Fruit fly (Drosophila melanogaster) whole organism: ENCODE data around the gene CG6567.

Experiments used
- CG8478 ChIP-seq: fragments of >200 bp; optimal IDR thresholded peaks from 2 replicates; lab custom pipeline; 2018; ENCODE audit warnings: inconsistent platforms
- Dll ChIP-seq: fragments of >200 bp; optimal IDR thresholded peaks from 2 replicates; lab custom pipeline; 2017
- EcR ChIP-seq, 2 experiments: fragments of >200 bp; optimal IDR thresholded peaks; 2 replicates each; lab custom pipeline; 2017; ENCODE audit warnings: missing biosample characterization in 2 of 2, missing genetic modification characterization in 2 of 2, missing genetic modification reagents in 2 of 2
- pan ChIP-seq: fragments of >200 bp; optimal IDR thresholded peaks from 2 replicates; lab custom pipeline; 2017
- psq ChIP-seq: fragments of >200 bp; optimal IDR thresholded peaks from 2 replicates; lab custom pipeline; 2017
- usp ChIP-seq: fragments of >200 bp; optimal IDR thresholded peaks from 2 replicates; lab custom pipeline; 2017; ENCODE audit warnings: missing biosample characterization, missing genetic modification characterization, mixed read lengths

The CG6567 gene

DNA sequence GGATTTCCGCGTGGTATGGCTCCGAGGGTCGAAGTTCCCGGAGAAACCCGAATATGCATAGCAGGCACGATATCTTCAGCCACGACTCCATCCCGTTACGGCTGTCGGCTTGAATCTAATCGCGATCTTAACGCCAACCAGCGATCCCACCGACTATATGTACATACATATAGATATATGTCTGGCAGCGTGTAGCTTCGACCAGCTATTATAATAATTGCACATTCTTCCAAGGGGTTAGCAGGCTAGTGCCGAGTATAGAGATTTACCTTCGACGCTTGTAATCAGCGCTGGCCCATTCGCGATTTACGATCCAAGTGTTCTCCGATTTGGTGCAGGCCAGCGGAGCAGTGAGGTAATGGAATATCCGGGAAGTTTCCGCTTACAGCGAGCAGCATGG, 5.5 kb upstream of the CG6567 start, which contains the start of gene CG14694:
TSS of gene CG14694 (minus strand) at position 101 of the 400 bp plus-strand sequence.
- TF ChIP-seq psq (lab: Kevin White, UChicago) (no peak), pan (lab: Kevin White, UChicago) (no peak), CG8478 (lab: Kevin White, UChicago) (no peak), usp (GFP tag; lab: Kevin White, UChicago) (no peak), Dll (lab: Kevin White, UChicago) (no peak), EcR (GFP tag; optimal IDR thresholded peaks at IDR 0.05; lab: Kevin White, UChicago) (no peak)

DNA sequence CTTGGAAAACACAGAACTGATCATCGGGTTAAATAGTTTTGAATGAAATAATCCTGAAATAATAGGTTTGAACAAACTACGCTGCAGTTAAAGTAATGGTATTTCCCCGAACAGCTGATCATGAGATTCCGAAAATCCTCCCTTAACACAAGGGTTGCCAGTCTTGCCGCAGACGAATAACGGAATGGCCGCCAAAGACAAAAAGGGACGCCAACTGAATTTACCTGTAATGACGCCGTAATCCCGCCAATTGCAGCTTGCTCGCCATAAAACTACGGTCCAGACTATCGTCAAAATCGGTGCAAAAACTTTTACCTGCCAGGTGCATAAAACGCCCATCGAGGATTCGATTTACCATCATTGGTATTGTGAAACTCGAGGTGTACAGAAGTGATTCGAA, 2.4 kb upstream of the CG6567 start, which contains the start of gene CG4570:
TSS of gene CG4570 (plus strand) at position 190 of the 400 bp plus-strand sequence.
- TF ChIP-seq pan (lab: Kevin White, UChicago), result no peak
- TF ChIP-seq usp (GFP tag; lab: Kevin White, UChicago), result no peak
- no peak for TF ChIP-seq psq (lab: Kevin White, UChicago)
- no peak for TF ChIP-seq EcR (GFP tag; optimal IDR thresholded peaks at IDR 0.05; lab: Kevin White, UChicago)
- no peak for TF ChIP-seq CG8478 (lab: Kevin White, UChicago)
- no peak for TF ChIP-seq Dll (lab: Kevin White, UChicago)

DNA sequence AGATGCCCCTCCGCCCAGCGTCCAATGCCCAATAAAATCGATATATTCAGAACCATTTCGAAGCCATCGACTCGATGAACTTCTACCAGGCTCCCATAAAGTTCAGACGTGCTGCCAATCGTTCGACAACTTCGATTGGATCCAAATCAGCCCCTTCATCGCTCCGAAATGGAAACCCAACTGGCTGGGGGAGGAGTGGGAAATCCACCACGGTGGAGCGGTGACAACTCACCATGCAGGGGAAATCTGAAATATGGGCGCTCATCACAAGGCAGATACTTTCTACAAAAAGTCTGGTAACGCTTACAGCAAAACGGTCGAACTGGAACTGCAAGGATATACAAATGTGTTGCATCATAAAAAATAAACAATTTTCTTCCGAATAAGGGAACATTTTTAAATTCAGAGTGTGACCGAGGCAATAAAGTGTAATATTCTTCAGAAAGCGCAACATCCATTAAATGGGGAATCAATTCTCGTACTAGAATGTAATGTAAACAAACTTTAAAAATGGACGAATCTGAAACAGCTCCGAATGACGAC, 1.9 kb downstream of the CG6567 start, which contains the start of gene CG4565:
TSS of gene CG4565 (plus strand) at position 493 of the 543 bp plus-strand sequence.
- TF ChIP-seq CG8478 (lab: Kevin White, UChicago) (no peak), psq (lab: Kevin White, UChicago) (no peak), pan (lab: Kevin White, UChicago) (no peak), EcR (GFP tag; optimal IDR thresholded peaks at IDR 0.05; lab: Kevin White, UChicago) (no peak), Dll (lab: Kevin White, UChicago) (no peak)

DNA sequence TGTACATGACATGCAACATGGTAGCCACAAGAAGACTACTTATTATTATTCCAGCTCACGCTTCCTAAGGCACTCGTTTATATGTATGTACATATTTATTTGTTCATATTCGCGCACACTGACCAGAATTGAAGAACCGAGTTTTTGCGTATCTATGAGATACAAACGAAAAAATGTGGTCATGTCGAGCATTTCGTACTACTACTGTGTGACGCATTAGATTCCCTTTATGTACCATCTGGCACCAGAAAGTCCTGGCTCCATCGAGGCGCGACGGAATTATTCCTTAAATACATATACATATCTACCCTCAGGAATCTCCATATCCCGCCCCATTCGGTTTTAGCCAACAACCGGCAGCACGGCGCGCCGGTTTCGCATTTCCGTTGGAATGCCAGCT, 3.6 kb downstream of the CG6567 start:
- TF ChIP-seq pan (lab: Kevin White, UChicago), result peak; percentile 44
- TF ChIP-seq CG8478 (lab: Kevin White, UChicago), result no peak
- TF ChIP-seq usp (GFP tag; lab: Kevin White, UChicago), result no peak
- TF ChIP-seq Dll (lab: Kevin White, UChicago), result no peak
- no peak for TF ChIP-seq EcR (GFP tag; optimal IDR thresholded peaks at IDR 0.05; lab: Kevin White, UChicago)

DNA sequence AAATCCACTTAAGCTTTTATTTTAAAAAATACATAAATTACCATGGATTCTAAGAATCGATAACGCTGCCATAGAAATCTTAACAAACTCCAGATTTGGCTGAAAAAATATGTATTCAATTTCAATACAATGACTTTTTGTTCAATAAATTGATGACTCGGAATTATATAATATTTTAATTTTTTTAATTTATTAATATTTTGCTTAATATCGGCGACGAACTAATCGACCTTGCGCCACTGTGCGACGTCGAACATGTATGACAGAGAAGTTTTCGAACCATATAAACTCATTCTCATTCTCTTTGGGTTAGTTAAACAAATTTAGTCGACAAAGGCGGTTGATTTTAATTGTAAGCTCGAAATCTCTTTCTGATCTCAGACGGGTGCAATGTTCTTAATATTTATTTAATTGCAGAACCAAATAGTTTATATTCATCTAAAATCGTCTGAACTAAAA, 4.7 kb downstream of the CG6567 start, which contains the start of gene CG42394:
TSS of gene CG42394 (plus strand) at position 311 of the 459 bp plus-strand sequence.
- TF ChIP-seq CG8478 (lab: Kevin White, UChicago), result no peak
- no peak for TF ChIP-seq usp (GFP tag; lab: Kevin White, UChicago)
- TF ChIP-seq EcR (GFP tag; optimal IDR thresholded peaks at IDR 0.05; lab: Kevin White, UChicago), result no peak
- no peak for TF ChIP-seq Dll (lab: Kevin White, UChicago)
- TF ChIP-seq psq (lab: Kevin White, UChicago), result no peak
- TF ChIP-seq pan (lab: Kevin White, UChicago), result no peak

DNA sequence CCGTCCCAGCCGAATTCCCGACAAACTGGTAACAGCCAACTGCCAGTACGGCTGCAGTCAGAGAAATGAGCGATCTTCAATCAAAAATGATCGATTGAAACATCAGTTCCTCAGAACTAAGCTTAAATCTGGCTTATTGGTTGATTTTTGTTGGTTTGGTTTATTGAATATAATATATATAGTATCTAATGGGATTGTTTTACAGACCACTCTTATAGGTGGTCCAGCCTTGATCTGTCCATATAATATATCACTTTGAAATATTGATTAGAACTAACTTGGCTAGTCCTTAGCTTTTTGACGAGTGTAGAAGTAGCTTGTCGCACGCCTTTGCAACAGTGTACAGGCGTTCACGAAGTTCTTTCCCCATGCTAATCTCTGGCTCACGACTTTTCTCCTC, 11.8 kb downstream of the CG6567 start:
- TF ChIP-seq EcR (GFP tag; optimal IDR thresholded peaks at IDR 0.05; lab: Kevin White, UChicago), result no peak
- no peak for TF ChIP-seq psq (lab: Kevin White, UChicago)
- TF ChIP-seq usp (GFP tag; lab: Kevin White, UChicago), result no peak
- no peak for TF ChIP-seq Dll (lab: Kevin White, UChicago)
- TF ChIP-seq CG8478 (lab: Kevin White, UChicago), result no peak
- no peak for TF ChIP-seq pan (lab: Kevin White, UChicago)

DNA sequence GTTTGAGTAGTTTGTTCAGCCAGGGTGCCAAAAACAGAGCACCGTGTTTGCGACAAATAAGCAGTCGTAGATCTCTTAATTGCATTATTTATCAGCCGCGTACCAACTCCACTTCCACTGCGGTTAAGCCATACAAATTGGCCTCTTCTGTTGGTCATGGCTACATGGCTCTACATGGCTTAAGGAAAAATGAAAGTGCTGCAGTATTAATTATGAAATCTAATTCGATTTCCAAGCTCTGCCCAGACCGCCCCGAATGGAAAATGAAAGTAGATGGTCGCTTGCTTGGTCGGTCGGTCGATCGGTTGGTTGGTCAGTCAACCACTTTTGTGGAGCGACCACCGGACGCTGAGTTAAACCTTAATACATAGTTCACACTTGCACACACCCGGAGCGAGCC, 17.3 kb downstream of the CG6567 start:
- TF ChIP-seq usp (GFP tag; lab: Kevin White, UChicago) (no peak), pan (lab: Kevin White, UChicago) (no peak), Dll (lab: Kevin White, UChicago) (no peak)

DNA sequence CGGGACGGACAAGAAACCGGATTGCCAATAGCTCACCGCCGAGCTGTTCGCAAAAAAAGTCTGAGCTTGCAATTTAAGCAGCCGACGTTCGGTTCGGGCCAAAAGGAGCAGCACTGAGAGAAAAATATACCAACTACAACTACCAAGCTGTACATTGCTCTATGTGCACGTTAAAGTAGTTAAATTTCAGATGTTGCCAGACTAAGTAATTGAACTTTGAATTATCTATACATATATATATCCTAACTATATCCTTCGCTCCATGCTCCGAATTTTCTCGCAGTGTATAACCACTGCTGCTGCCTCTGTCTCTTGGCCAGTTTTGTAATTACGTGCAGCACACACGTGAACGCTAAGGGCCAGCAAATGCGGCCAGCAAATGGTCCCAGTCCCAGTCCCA, 19.4 kb downstream of the CG6567 start:
- TF ChIP-seq psq (lab: Kevin White, UChicago) (no peak), pan (lab: Kevin White, UChicago) (no peak), Dll (lab: Kevin White, UChicago) (no peak), CG8478 (lab: Kevin White, UChicago) (no peak)

DNA sequence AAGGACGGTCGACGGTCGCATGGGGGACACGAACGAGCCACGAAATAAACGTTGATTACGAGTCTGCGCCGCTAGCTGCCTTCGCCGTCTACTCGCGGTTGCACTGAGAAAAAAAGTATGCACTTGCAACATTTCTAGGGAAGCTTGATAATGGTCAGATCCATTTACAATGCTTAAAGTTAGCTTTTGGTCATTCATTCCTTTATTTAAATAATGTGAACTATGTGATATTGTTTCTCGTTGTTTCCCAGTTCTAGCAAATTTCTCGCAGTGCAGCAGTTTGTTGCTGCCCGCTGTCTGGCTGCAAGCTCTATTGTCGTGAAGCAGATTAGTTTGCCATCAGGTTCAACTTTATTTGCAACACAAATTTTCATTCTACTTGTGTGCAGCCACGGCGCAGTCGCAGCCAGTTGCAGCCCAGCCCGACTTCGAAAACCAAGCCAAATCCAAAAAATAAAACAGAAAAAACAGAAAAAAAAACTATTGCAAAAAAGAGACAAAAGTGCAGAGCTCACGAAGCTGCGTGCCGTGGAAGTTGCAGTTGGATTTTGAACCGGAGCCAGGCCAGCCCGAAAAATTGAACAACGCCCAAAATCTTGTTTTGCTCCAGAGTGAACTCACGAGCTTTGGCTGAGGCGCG, 21.6 kb downstream of the CG6567 start:
- no peak for TF ChIP-seq Dll (lab: Kevin White, UChicago)
- no peak for TF ChIP-seq EcR (GFP tag; optimal IDR thresholded peaks at IDR 0.05; lab: Kevin White, UChicago)
- TF ChIP-seq usp (GFP tag; lab: Kevin White, UChicago), result no peak
- TF ChIP-seq CG8478 (lab: Kevin White, UChicago), result no peak
- TF ChIP-seq psq (lab: Kevin White, UChicago), result no peak
- no peak for TF ChIP-seq pan (lab: Kevin White, UChicago)

DNA sequence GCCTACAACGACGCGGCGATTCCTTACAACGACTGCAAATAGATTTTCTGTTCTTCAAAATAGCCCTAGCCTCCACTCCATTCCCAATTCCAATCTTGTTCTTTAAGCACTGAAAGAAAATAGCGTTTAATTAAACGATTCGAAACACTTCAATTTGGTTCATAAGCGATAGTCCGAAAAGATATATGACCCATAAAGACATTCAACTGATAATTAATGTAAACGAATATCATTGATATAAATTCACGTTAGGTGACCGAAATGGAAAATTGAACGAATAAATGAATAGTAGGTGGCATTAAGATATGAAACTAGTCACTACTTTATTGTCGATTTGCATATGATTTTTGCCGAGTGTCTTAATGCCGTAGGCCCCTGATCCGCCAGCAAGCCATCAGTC, 24.5 kb downstream of the CG6567 start:
- no peak for TF ChIP-seq EcR (GFP tag; optimal IDR thresholded peaks at IDR 0.05; lab: Kevin White, UChicago)
- TF ChIP-seq Dll (lab: Kevin White, UChicago), result no peak
- TF ChIP-seq psq (lab: Kevin White, UChicago), result no peak
- TF ChIP-seq CG8478 (lab: Kevin White, UChicago), result no peak
- TF ChIP-seq usp (GFP tag; lab: Kevin White, UChicago), result no peak
- no peak for TF ChIP-seq pan (lab: Kevin White, UChicago)

DNA sequence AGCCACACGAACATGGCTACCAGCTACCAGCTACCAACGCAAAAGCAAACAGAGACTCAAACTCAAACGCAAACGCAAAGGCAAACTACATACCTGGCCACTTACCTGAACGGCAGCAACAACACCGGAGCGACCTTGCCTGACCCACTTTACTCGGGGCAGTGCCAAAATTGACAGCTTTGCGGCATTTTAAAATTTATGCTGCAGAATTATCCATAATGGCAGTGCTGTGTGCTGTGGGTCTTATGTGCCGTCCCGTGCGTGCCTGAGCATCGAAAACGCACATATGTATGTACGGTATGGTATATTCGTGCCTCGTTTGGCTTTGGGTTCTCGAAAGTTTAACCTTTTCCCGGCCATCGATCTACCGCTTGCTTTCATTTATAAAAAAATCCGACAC, 25.6 kb downstream of the CG6567 start:
- TF ChIP-seq psq (lab: Kevin White, UChicago) (no peak), Dll (lab: Kevin White, UChicago) (no peak), CG8478 (lab: Kevin White, UChicago) (no peak), pan (lab: Kevin White, UChicago) (no peak), usp (GFP tag; lab: Kevin White, UChicago) (no peak), EcR (GFP tag; optimal IDR thresholded peaks at IDR 0.05; lab: Kevin White, UChicago) (no peak)
